Fruit fly (Drosophila melanogaster) whole organism, embryonic: ENCODE measurements around the gene twr.
A peak's percentile ranks its signal among the peaks of the same experiment; 100 is the strongest.

Experiments
- Adf1 ChIP-seq: fragments of 200-800 bp; sonication (Bioruptor generic); IDR thresholded peaks from 2 replicates; pipeline ENCODE4 v1.3.6; 2022; ENCODE audit warnings: missing biosample characterization, missing genetic modification characterization
- Asciz ChIP-seq: fragments of 200-800 bp; sonication (Bioruptor generic); optimal IDR thresholded peaks from 2 replicates; lab custom pipeline; 2017; ENCODE audit warnings: missing biosample characterization, mild to moderate bottlenecking, missing genetic modification characterization, missing genetic modification reagents
- Blimp-1 ChIP-seq: fragments of 200-800 bp; sonication (Bioruptor generic); optimal IDR thresholded peaks from 3 replicates; lab custom pipeline; 2018; ENCODE audit warnings: missing biosample characterization, missing genetic modification characterization, mild to moderate bottlenecking, moderate library complexity, missing genetic modification reagents
- CG10321 ChIP-seq: fragments of 200-800 bp; sonication (Bioruptor generic); IDR thresholded peaks from 2 replicates; pipeline ENCODE4 v1.3.6; 2022; ENCODE audit warnings: missing biosample characterization, missing genetic modification characterization
- CG10462 ChIP-seq: fragments of 200-800 bp; sonication (Bioruptor generic); optimal IDR thresholded peaks from 2 replicates; lab custom pipeline; 2016; ENCODE audit warnings: missing biosample characterization, missing genetic modification characterization
- CG1603 ChIP-seq: fragments of 200-800 bp; sonication (Bioruptor generic); optimal IDR thresholded peaks from 2 replicates; lab custom pipeline; 2019; ENCODE audit warnings: missing biosample characterization, mild to moderate bottlenecking, missing genetic modification characterization, moderate library complexity
- CG2199 ChIP-seq: fragments of 200-800 bp; sonication (Bioruptor generic); IDR thresholded peaks from 3 replicates; pipeline ENCODE4 v1.3.6; 2022; ENCODE audit warnings: missing biosample characterization, missing genetic modification characterization
- CG4820 ChIP-seq: fragments of 200-800 bp; sonication (Bioruptor generic); optimal IDR thresholded peaks from 3 replicates; lab custom pipeline; 2016; ENCODE audit warnings: missing biosample characterization, missing genetic modification characterization
- CG5180 ChIP-seq: fragments of 200-800 bp; sonication (Bioruptor generic); optimal IDR thresholded peaks from 3 replicates; lab custom pipeline; 2017; ENCODE audit warnings: missing biosample characterization, missing genetic modification characterization, mild to moderate bottlenecking, moderate library complexity, missing genetic modification reagents
- CG7372 ChIP-seq: fragments of 200-800 bp; sonication (Bioruptor generic); IDR thresholded peaks from 2 replicates; pipeline ENCODE4 v1.3.6; 2022; ENCODE audit warnings: missing biosample characterization, missing genetic modification characterization
- CG7928 ChIP-seq: fragments of 200-800 bp; sonication (Bioruptor generic); optimal IDR thresholded peaks from 2 replicates; lab custom pipeline; 2017; ENCODE audit warnings: missing biosample characterization, mild to moderate bottlenecking, missing genetic modification characterization
- CG7963 ChIP-seq: fragments of 200-800 bp; sonication (Bioruptor generic); IDR thresholded peaks from 3 replicates; pipeline ENCODE4 v1.3.6; 2022; ENCODE audit warnings: missing biosample characterization, missing genetic modification characterization; ENCODE audit not compliant: partially characterized antibody
- CG8089 ChIP-seq: fragments of 200-800 bp; sonication (Bioruptor generic); optimal IDR thresholded peaks from 3 replicates; lab custom pipeline; 2016; ENCODE audit warnings: missing biosample characterization, missing genetic modification characterization
- CG8765 ChIP-seq: fragments of 200-800 bp; sonication (Bioruptor generic); IDR thresholded peaks from 2 replicates; pipeline ENCODE4 v1.3.6; 2022; ENCODE audit warnings: missing biosample characterization, missing genetic modification characterization
- CG9215 ChIP-seq: fragments of 200-800 bp; sonication (Bioruptor generic); IDR thresholded peaks from 2 replicates; pipeline ENCODE4 v1.3.6; 2022; ENCODE audit warnings: missing biosample characterization, missing genetic modification characterization
- CG9727 ChIP-seq: fragments of 200-800 bp; sonication (Bioruptor generic); optimal IDR thresholded peaks from 3 replicates; lab custom pipeline; 2017; ENCODE audit warnings: missing biosample characterization, mild to moderate bottlenecking, missing genetic modification characterization
- CG9797 ChIP-seq: fragments of 200-800 bp; sonication (Bioruptor generic); optimal IDR thresholded peaks from 3 replicates; lab custom pipeline; 2018; ENCODE audit warnings: missing biosample characterization, mild to moderate bottlenecking, missing genetic modification characterization
- CG9817 ChIP-seq: fragments of 200-800 bp; sonication (Bioruptor generic); optimal IDR thresholded peaks from 2 replicates; lab custom pipeline; 2018; ENCODE audit warnings: missing biosample characterization, mild to moderate bottlenecking, missing genetic modification characterization, moderate library complexity
- CTCF ChIP-seq: fragments of 200-800 bp; sonication (Bioruptor generic); optimal IDR thresholded peaks from 2 replicates; lab custom pipeline; 2017; ENCODE audit warnings: missing biosample characterization, mild to moderate bottlenecking, missing genetic modification characterization, moderate library complexity
- Deaf1 ChIP-seq: fragments of 200-800 bp; optimal IDR thresholded peaks from 3 replicates; lab custom pipeline; 2019; ENCODE audit warnings: missing biosample characterization, mild to moderate bottlenecking, missing genetic modification characterization, moderate library complexity
- Dip2 ChIP-seq: fragments of 200-800 bp; sonication (Bioruptor generic); IDR thresholded peaks from 2 replicates; pipeline ENCODE4 v1.3.6; 2022; ENCODE audit warnings: missing biosample characterization, missing genetic modification characterization
- Ets65A ChIP-seq: fragments of 200-800 bp; sonication (Bioruptor generic); peaks from one replicate; lab custom pipeline; 2016; ENCODE audit warnings: missing biosample characterization, missing genetic modification characterization
- H15 ChIP-seq: fragments of 200-800 bp; sonication (Bioruptor generic); IDR thresholded peaks from 3 replicates; pipeline ENCODE4 v1.3.6; 2022; ENCODE audit warnings: missing biosample characterization, missing genetic modification characterization
- Hey ChIP-seq: fragments of 200-800 bp; sonication (Bioruptor generic); optimal IDR thresholded peaks from 3 replicates; lab custom pipeline; 2018; ENCODE audit warnings: missing biosample characterization, mild to moderate bottlenecking, missing genetic modification characterization
- Jarid2 ChIP-seq: fragments of 200-800 bp; sonication (Bioruptor generic); optimal IDR thresholded peaks from 3 replicates; lab custom pipeline; 2017; ENCODE audit warnings: mild to moderate bottlenecking, missing biosample characterization, missing genetic modification reagents, missing genetic modification characterization
- Nf-YC ChIP-seq: fragments of 200-800 bp; optimal IDR thresholded peaks from 3 replicates; lab custom pipeline; 2019; ENCODE audit warnings: missing biosample characterization, mild to moderate bottlenecking, missing genetic modification characterization, moderate library complexity
- Oaz ChIP-seq: fragments of 200-800 bp; sonication (Bioruptor generic); IDR thresholded peaks from 2 replicates; pipeline ENCODE4 v1.3.6; 2022; ENCODE audit warnings: missing biosample characterization, missing genetic modification characterization
- Rfx ChIP-seq: fragments of 200-800 bp; sonication (Bioruptor generic); IDR thresholded peaks from 2 replicates; pipeline ENCODE4 v1.3.6; 2022; ENCODE audit warnings: missing biosample characterization, missing genetic modification characterization
- Usf ChIP-seq: fragments of 200-800 bp; sonication (Bioruptor generic); optimal IDR thresholded peaks from 2 replicates; lab custom pipeline; 2017; ENCODE audit warnings: missing genotype, missing biosample characterization, missing genetic modification characterization
- aop ChIP-seq: fragments of 200-800 bp; sonication (Bioruptor generic); IDR thresholded peaks from 2 replicates; pipeline ENCODE4 v1.3.6; 2022; ENCODE audit warnings: missing biosample characterization, missing genetic modification characterization
- bowl ChIP-seq: fragments of 200-800 bp; sonication (Bioruptor generic); IDR thresholded peaks from 2 replicates; pipeline ENCODE4 v1.3.6; 2022; ENCODE audit warnings: missing biosample characterization, missing genetic modification characterization
- chm ChIP-seq: fragments of 200-800 bp; sonication (Bioruptor generic); IDR thresholded peaks from 2 replicates; pipeline ENCODE4 v1.3.6; 2022; ENCODE audit warnings: missing biosample characterization, missing genetic modification characterization
- croc ChIP-seq: fragments of 200-800 bp; sonication (Bioruptor generic); conservative IDR thresholded peaks from 3 replicates; pipeline ENCODE4 v1.3.6; 2022; ENCODE audit warnings: missing biosample characterization, missing genetic modification characterization
- crol ChIP-seq: fragments of 200-800 bp; sonication (Bioruptor generic); IDR thresholded peaks from 2 replicates; pipeline ENCODE4 v1.3.6; 2022; ENCODE audit warnings: missing biosample characterization, missing genetic modification characterization
- dimm ChIP-seq: fragments of 200-800 bp; sonication (Bioruptor generic); IDR thresholded peaks from 2 replicates; pipeline ENCODE4 v1.3.6; 2022; ENCODE audit warnings: missing biosample characterization, missing genetic modification characterization
- dysf ChIP-seq: fragments of 200-800 bp; sonication (Bioruptor generic); IDR thresholded peaks from 3 replicates; pipeline ENCODE4 v1.3.6; 2022; ENCODE audit warnings: missing biosample characterization, missing genetic modification characterization
- fd102C ChIP-seq: fragments of 200-800 bp; sonication (Bioruptor generic); optimal IDR thresholded peaks from 2 replicates; lab custom pipeline; 2018; ENCODE audit warnings: missing biosample characterization, mild to moderate bottlenecking, missing genetic modification characterization, moderate library complexity
- kah ChIP-seq: fragments of 200-800 bp; sonication (Bioruptor generic); optimal IDR thresholded peaks from 2 replicates; lab custom pipeline; 2018; ENCODE audit warnings: missing biosample characterization, mild to moderate bottlenecking, missing genetic modification characterization
- kni ChIP-seq: fragments of 200-800 bp; sonication (Bioruptor generic); optimal IDR thresholded peaks from 3 replicates; lab custom pipeline; 2017; ENCODE audit warnings: mild to moderate bottlenecking, missing biosample characterization, missing genetic modification reagents, missing genetic modification characterization
- lola ChIP-seq, 3 experiments: fragments of >200 bp in 2 of 3; fragments of 200-800 bp in 1 of 3; sonication (Bioruptor generic) in 1 of 3; optimal IDR thresholded peaks; 2 replicates each; lab custom pipeline; 2017 to 2019; ENCODE audit warnings: missing biosample characterization in 3 of 3, missing genetic modification characterization in 3 of 3, mild to moderate bottlenecking in 1 of 3, moderate library complexity in 1 of 3
- pros ChIP-seq: fragments of 200-800 bp; sonication (Bioruptor generic); optimal IDR thresholded peaks from 3 replicates; lab custom pipeline; 2019; ENCODE audit warnings: missing biosample characterization, mild to moderate bottlenecking, missing genetic modification characterization, moderate library complexity
- sc ChIP-seq, 3 experiments: fragments of >200 bp in 2 of 3; fragments of 200-800 bp in 1 of 3; sonication (Bioruptor generic) in 1 of 3; optimal IDR thresholded peaks; 2 replicates in 2 of 3; 3 replicates in 1 of 3; lab custom pipeline; 2017; ENCODE audit warnings: mild to moderate bottlenecking in 1 of 3, missing biosample characterization in 1 of 3, missing genetic modification characterization in 1 of 3, missing genetic modification reagents in 1 of 3
- tgo ChIP-seq: fragments of 200-800 bp; sonication (Bioruptor generic); IDR thresholded peaks from 3 replicates; pipeline ENCODE4 v1.3.6; 2022; ENCODE audit warnings: missing biosample characterization, missing genetic modification characterization
- twi ChIP-seq: fragments of 200-800 bp; optimal IDR thresholded peaks from 2 replicates; lab custom pipeline; 2019; ENCODE audit warnings: missing biosample characterization, mild to moderate bottlenecking, missing genetic modification characterization, moderate library complexity
- vvl ChIP-seq: fragments of 200-800 bp; sonication (Bioruptor generic); IDR thresholded peaks from 2 replicates; pipeline ENCODE4 v1.3.6; 2022; ENCODE audit warnings: missing biosample characterization, missing genetic modification characterization
- zen2 ChIP-seq: fragments of 200-800 bp; sonication (Bioruptor generic); IDR thresholded peaks from 3 replicates; pipeline ENCODE4 v1.3.6; 2022; ENCODE audit warnings: missing biosample characterization, missing genetic modification characterization; ENCODE audit not compliant: partially characterized antibody
- zf30C ChIP-seq: fragments of 200-800 bp; sonication (Bioruptor generic); optimal IDR thresholded peaks from 3 replicates; lab custom pipeline; 2018; ENCODE audit warnings: missing biosample characterization, mild to moderate bottlenecking, missing genetic modification characterization

twr gene

DNA sequence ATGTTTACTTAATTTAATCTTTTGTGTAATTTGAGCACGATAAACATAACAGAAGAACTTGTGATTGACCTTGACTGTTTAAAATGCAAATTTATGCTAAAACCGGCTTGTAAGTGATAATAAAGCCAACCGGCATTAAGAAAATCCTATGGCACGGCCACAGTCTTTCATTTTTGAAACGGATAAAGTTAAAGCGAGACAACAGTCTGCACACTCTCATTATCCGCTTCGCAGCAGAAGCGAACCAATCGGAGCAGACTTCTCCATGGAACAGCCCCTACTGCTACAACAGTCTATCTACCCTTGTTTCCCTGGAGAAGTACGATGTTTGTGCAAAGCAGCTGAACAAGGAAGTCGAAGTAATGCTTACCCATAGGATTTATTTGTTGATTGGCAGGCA, 25.5 kb downstream of the twr start (continued):
- peak; percentile 3 for TF ChIP-seq pros (GFP tag; lab: Kevin White, UChicago)

DNA sequence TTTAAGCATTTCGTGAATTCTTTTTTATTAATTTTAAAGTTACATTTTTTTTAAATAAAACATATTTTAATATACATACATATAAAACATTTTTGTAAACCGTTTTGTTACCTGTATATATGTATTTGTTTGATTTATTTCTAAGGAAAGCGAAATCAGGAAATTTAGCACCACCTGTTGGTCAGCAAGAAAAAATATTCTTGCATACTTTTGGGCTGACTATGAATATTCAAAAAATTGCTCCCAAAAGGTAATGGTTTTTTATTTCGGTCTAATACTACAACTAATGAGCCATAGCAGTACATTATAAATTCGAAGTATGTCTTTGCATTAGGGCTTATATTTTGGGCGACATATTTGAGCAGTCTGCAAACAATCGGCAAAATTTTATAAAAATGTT, 26.0 kb downstream of the twr start:
- TF ChIP-seq Rfx (no peak), dysf (GFP tag; lab: Robert Waterston, UW) (no peak), CTCF (peak; percentile 95), Usf (GFP tag; lab: Kevin White, UChicago) (no peak), Hey (tag; lab: Kevin White, UChicago) (no peak), kah (GFP tag; lab: Kevin White, UChicago) (peak; percentile 88), H15 (GFP tag; lab: Robert Waterston, UW) (no peak), CG9727 (GFP tag; lab: Kevin White, UChicago) (no peak), CG1603 (no peak), Blimp-1 (GFP tag; lab: Kevin White, UChicago) (peak; percentile 81), Dip2 (GFP tag; lab: Robert Waterston, UW) (peak; percentile 89), CG2199 (GFP tag; lab: Robert Waterston, UW) (peak; percentile 83; the same call in 2 of the 3 replicates), CG8089 (no peak), chm (GFP tag; lab: Robert Waterston, UW) (no peak), Jarid2 (peak; percentile 2), Asciz (GFP tag; lab: Kevin White, UChicago) (no peak)
- TF ChIP-seq, all 482 proteins: peak for 6

DNA sequence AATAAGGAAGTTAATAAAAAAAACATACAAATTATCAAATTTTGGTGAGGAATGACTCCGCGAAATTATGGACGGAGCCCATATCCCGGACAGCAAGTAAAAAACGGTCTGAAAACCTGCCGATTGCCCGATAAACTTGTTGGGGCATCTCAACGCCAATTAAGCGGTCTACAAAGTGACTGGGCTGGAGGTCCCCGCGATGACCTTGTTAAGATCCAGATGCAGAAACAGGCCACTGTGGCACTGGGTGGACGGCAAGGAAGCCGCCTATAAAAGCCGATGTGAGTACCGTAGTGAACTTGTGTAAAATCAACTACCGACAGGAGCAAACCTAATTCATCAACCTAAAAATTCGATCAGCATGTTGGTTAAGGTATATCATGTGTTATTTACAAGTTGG, 26.5 kb downstream of the twr start, which contains the start of gene Edg84A:
Gene Edg84A (plus strand): TSS at position 301 of the 400 bp plus-strand sequence.
- TF ChIP-seq CG5180 (GFP tag; lab: Kevin White, UChicago) (no peak), Adf1 (GFP tag; lab: Robert Waterston, UW) (no peak), CG10462 (no peak), Ets65A (no peak), zf30C (no peak), Nf-YC (tag; lab: Kevin White, UChicago) (no peak), CG7928 (GFP tag; lab: Kevin White, UChicago) (no peak), Deaf1 (tag; lab: Kevin White, UChicago) (no peak), bowl (GFP tag; lab: Robert Waterston, UW) (no peak), CG7963 (GFP tag; lab: Robert Waterston, UW) (no peak), lola (GFP tag; optimal IDR thresholded peaks at IDR 0.05; lab: Kevin White, UChicago) (no peak), dimm (no peak), CG9797 (GFP tag; lab: Kevin White, UChicago) (no peak), CG9817 (tag; lab: Kevin White, UChicago) (no peak)
- TF ChIP-seq, all 482 proteins: peak for 0

DNA sequence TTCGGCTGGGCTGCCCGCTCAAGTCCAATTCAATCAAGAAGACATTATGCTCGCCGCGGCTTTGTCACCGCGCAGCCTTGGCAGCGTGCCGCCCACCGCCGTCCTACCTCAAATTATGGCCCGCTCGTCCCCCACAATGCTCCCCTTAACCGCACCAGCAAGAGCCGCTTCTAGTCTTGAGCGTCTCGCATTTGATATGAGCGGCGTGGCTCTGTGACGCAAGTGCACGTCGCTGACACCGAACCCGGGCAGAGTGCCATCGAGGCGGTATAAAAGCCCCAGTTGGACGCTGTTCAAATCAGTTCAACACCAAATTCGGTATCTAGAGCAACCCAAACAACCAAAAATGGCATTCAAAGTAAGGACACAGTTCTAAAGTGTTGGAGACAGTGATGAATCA, 28.7 kb downstream of the twr start, which contains the start of gene Ccp84Ag:
Gene Ccp84Ag (plus strand): TSS at position 301 of the 400 bp plus-strand sequence.
- TF ChIP-seq sc (optimal IDR thresholded peaks at IDR 0.05; lab: Kevin White, UChicago) (no peak), sc (GFP tag; optimal IDR thresholded peaks at IDR 0.05; lab: Kevin White, UChicago) (no peak), CG7372 (GFP tag; lab: Robert Waterston, UW) (no peak), CG4820 (GFP tag; lab: Kevin White, UChicago) (no peak), crol (GFP tag; lab: Robert Waterston, UW) (peak; percentile 21; the same call in 1 of the 2 replicates), Ets65A (peak; percentile 52), CG8765 (GFP tag; lab: Robert Waterston, UW) (no peak), CG10321 (GFP tag; lab: Robert Waterston, UW) (no peak), kni (GFP tag; lab: Kevin White, UChicago) (peak; percentile 13), fd102C (no peak), vvl (GFP tag; lab: Robert Waterston, UW) (peak; percentile 40; the same call in 1 of the 2 replicates), croc (no peak), aop (GFP tag; lab: Robert Waterston, UW) (no peak), Oaz (GFP tag; lab: Robert Waterston, UW) (no peak), zen2 (GFP tag; lab: Robert Waterston, UW) (no peak), tgo (GFP tag; lab: Robert Waterston, UW) (no peak), twi (tag; lab: Kevin White, UChicago) (no peak), CG9215 (GFP tag; lab: Robert Waterston, UW) (0 out of 2 replicates have a peak, but pooled peaks have one; percentile 12)
